Worm (Caenorhabditis elegans): Measurements from ENCODE around the gene Y66A7A.4.

ce11 chrIII:11573921-11574320 is 38.5 kb upstream of the Y66A7A.4 start, which contains the start of gene Y66D12A.8:
- TF ChIP-seq pha-4 (tag; optimal IDR thresholded peaks at IDR 0.05) (no peak), lin-13 (tag; optimal IDR thresholded peaks at IDR 0.05) (no peak), unc-62 (GFP tag; optimal IDR thresholded peaks at IDR 0.05) (no peak), snpc-4 (tag; optimal IDR thresholded peaks at IDR 0.05) (no peak), blmp-1 (tag; optimal IDR thresholded peaks at IDR 0.05) (no peak), flh-1 (GFP tag; optimal IDR thresholded peaks at IDR 0.05) (no peak), nhr-76 (tag; optimal IDR thresholded peaks at IDR 0.05) (no peak), lsy-2 (tag; optimal IDR thresholded peaks at IDR 0.05) (no peak), elt-1 (tag; optimal IDR thresholded peaks at IDR 0.05; ENCODE audit: borderline replicate concordance, insufficient read depth) (no peak), ceh-83 (GFP tag; optimal IDR thresholded peaks at IDR 0.05) (no peak), M03D4.4 (tag; optimal IDR thresholded peaks at IDR 0.05) (no peak), mls-2 (tag; optimal IDR thresholded peaks at IDR 0.05) (no peak), nhr-237 (tag; optimal IDR thresholded peaks at IDR 0.05) (no peak), ces-1 (GFP tag; optimal IDR thresholded peaks at IDR 0.05) (no peak)
